Worm (Caenorhabditis elegans): ENCODE results near the gene Y51H4A.25.

DNA sequence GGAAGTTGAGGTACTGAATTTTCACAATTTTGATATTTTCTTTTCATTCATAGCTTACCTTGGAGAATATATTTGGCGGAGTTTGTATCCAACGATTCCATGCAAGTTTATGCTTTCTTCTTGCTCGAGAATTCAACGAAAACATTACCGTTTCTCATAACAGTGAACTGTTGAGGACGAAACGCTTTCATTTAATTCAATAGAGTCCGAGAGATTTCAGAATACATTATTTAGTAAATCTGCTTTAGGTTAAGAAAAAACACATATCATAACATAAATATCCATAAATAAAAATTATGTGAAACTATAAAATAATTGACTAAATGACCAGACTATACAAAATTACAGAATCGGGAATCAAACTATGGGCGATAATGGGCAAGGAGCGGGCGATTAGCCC is 41.6 kb upstream of the Y51H4A.25 start, which contains the start of gene Y51H4A.941:
- TF ChIP-seq scrt-1 (GFP tag; IDR thresholded peaks at IDR 0.05) (no peak), ets-7 (tag; optimal IDR thresholded peaks at IDR 0.05) (no peak), ceh-36 (tag; optimal IDR thresholded peaks at IDR 0.05) (no peak), ama-1 (optimal IDR thresholded peaks at IDR 0.05) (no peak), tbx-11 (GFP tag; IDR thresholded peaks at IDR 0.05) (no peak), hnd-1 (tag; optimal IDR thresholded peaks at IDR 0.05) (no peak), flt-1 (GFP tag; IDR thresholded peaks at IDR 0.05) (no peak)
